Worm (Caenorhabditis elegans) whole organism, L4 larva: ENCODE data around the gene F21G4.5.

ENCODE experiments used
- F26F4.8 ChIP-seq: fragments of 200-800 bp; sonication (Bioruptor generic); conservative IDR thresholded peaks from 2 replicates; pipeline ENCODE4 v1.3.6; 2022; ENCODE audit warnings: missing genetic modification characterization, missing compliant biosample characterization
- T26A8.4 ChIP-seq: fragments of 200-800 bp; sonication (Bioruptor generic); IDR thresholded peaks from 2 replicates; pipeline ENCODE4 v1.3.6; 2022; ENCODE audit warnings: missing genetic modification characterization, missing compliant biosample characterization
- Y5F2A.4 ChIP-seq: fragments of 200-800 bp; sonication (Bioruptor generic); optimal IDR thresholded peaks from 2 replicates; lab custom pipeline; 2018; ENCODE audit warnings: mild to moderate bottlenecking, missing genetic modification characterization, missing compliant biosample characterization
- Y75B8A.6 ChIP-seq: fragments of 200-800 bp; sonication (Bioruptor generic); IDR thresholded peaks from 2 replicates; pipeline ENCODE4 v1.3.6; 2022; ENCODE audit warnings: missing genetic modification reagents, missing genetic modification characterization, missing compliant biosample characterization
- ZK546.5 ChIP-seq, 2 experiments: sonication (generic microtip); optimal IDR thresholded peaks; 2 replicates each; lab custom pipeline; 2017; ENCODE audit warnings: missing biosample characterization in 2 of 2, missing genetic modification characterization in 2 of 2
- aly-2 ChIP-seq: sonication (generic microtip); optimal IDR thresholded peaks from 2 replicates; lab custom pipeline; 2018; ENCODE audit warnings: missing biosample characterization, missing genetic modification characterization
- ama-1 ChIP-seq: fragments of 150-350 bp; optimal IDR thresholded peaks from 2 replicates; lab custom pipeline; 2014; ENCODE audit warnings: inconsistent platforms, mixed read lengths
- arid-1 ChIP-seq: fragments of 200-800 bp; sonication (Bioruptor generic); conservative IDR thresholded peaks from 2 replicates; pipeline ENCODE4 v1.3.6; 2022; ENCODE audit warnings: missing genetic modification reagents, missing genetic modification characterization, missing compliant biosample characterization
- attf-4 ChIP-seq: sonication (generic microtip); optimal IDR thresholded peaks from 3 replicates; lab custom pipeline; 2017; ENCODE audit warnings: missing biosample characterization, missing genetic modification characterization
- ceh-20 ChIP-seq: fragments of 200-800 bp; sonication (Bioruptor generic); IDR thresholded peaks from 2 replicates; pipeline ENCODE4 v1.3.6; 2022; ENCODE audit warnings: missing genetic modification reagents, missing genetic modification characterization, missing compliant biosample characterization
- ceh-32 ChIP-seq: sonication (generic microtip); optimal IDR thresholded peaks from 2 replicates; lab custom pipeline; 2016; ENCODE audit warnings: mild to moderate bottlenecking, missing genetic modification characterization, missing compliant biosample characterization; ENCODE audit not compliant: poor library complexity
- ceh-44 ChIP-seq: fragments of 200-800 bp; sonication (Bioruptor generic); IDR thresholded peaks from 2 replicates; pipeline ENCODE4 v1.3.6; 2022; ENCODE audit warnings: missing genetic modification reagents, missing genetic modification characterization, missing compliant biosample characterization
- ceh-62 ChIP-seq: sonication (generic microtip); optimal IDR thresholded peaks from 2 replicates; lab custom pipeline; 2017; ENCODE audit warnings: missing biosample characterization, missing genetic modification characterization
- cey-2 ChIP-seq: sonication (generic microtip); optimal IDR thresholded peaks from 3 replicates; lab custom pipeline; 2017; ENCODE audit warnings: missing genetic modification characterization, mild to moderate bottlenecking, missing compliant biosample characterization, antibody characterized with exemption, borderline replicate concordance; ENCODE audit not compliant: insufficient read depth
- ctbp-1 ChIP-seq: fragments of 200-800 bp; sonication (Bioruptor generic); IDR thresholded peaks from 2 replicates; pipeline ENCODE4 v1.3.6; 2022; ENCODE audit warnings: missing genetic modification reagents, missing genetic modification characterization, missing compliant biosample characterization
- daf-16 ChIP-seq, 3 experiments: sonication (generic microtip); optimal IDR thresholded peaks; 2 replicates each; lab custom pipeline; 2016 to 2017; ENCODE audit warnings: missing genetic modification characterization in 3 of 3, missing genetic modification reagents in 3 of 3, mild to moderate bottlenecking in 2 of 3, missing compliant biosample characterization in 2 of 3, missing biosample characterization in 1 of 3, moderate library complexity in 1 of 3
- daf-8 ChIP-seq: fragments of 200-800 bp; sonication (Bioruptor generic); IDR thresholded peaks from 2 replicates; pipeline ENCODE4 v1.3.6; 2022; ENCODE audit warnings: missing genetic modification characterization, missing compliant biosample characterization
- dmd-8 ChIP-seq: fragments of 200-800 bp; sonication (Bioruptor generic); IDR thresholded peaks from 2 replicates; pipeline ENCODE4 v1.3.6; 2022; ENCODE audit warnings: missing genetic modification characterization, missing compliant biosample characterization
- duxl-1 ChIP-seq: sonication (generic microtip); optimal IDR thresholded peaks from 2 replicates; lab custom pipeline; 2016; ENCODE audit warnings: mild to moderate bottlenecking, missing genetic modification characterization, moderate library complexity, missing compliant biosample characterization; ENCODE audit not compliant: poor library complexity
- dve-1 ChIP-seq: sonication (generic microtip); optimal IDR thresholded peaks from 2 replicates; lab custom pipeline; 2017; ENCODE audit warnings: antibody characterized with exemption, mild to moderate bottlenecking, missing genetic modification characterization, missing compliant biosample characterization; ENCODE audit not compliant: insufficient read depth
- egl-43 ChIP-seq: fragments of 200-800 bp; sonication (Bioruptor generic); IDR thresholded peaks from 2 replicates; pipeline ENCODE4 v1.3.6; 2022; ENCODE audit warnings: missing genetic modification reagents, missing genetic modification characterization, missing compliant biosample characterization
- fos-1 ChIP-seq: fragments of 150-350 bp; optimal IDR thresholded peaks from 2 replicates; lab custom pipeline; 2014; ENCODE audit warnings: missing biosample characterization, missing genetic modification characterization
- gei-8 ChIP-seq: fragments of 200-800 bp; sonication (Bioruptor generic); optimal IDR thresholded peaks from 2 replicates; lab custom pipeline; 2018; ENCODE audit warnings: mild to moderate bottlenecking, missing genetic modification characterization, missing compliant biosample characterization
- lin-15B ChIP-seq: fragments of 150-350 bp; sonication (generic microtip); optimal IDR thresholded peaks from 3 replicates; lab custom pipeline; 2014; ENCODE audit warnings: missing biosample characterization, missing genetic modification characterization
- lin-38 ChIP-seq: fragments of 200-800 bp; sonication (Bioruptor generic); IDR thresholded peaks from 2 replicates; pipeline ENCODE4 v1.3.6; 2022; ENCODE audit warnings: missing genetic modification reagents, missing genetic modification characterization, missing compliant biosample characterization
- lir-3 ChIP-seq: sonication (generic microtip); optimal IDR thresholded peaks from 2 replicates; lab custom pipeline; 2016; ENCODE audit warnings: mild to moderate bottlenecking, missing genetic modification characterization, missing compliant biosample characterization
- mdl-1 ChIP-seq, 2 experiments: fragments of 150-350 bp in 1 of 2; sonication (generic microtip) in 1 of 2; optimal IDR thresholded peaks; 2 replicates each; lab custom pipeline; 2014 to 2017; ENCODE audit warnings: missing biosample characterization in 2 of 2, missing genetic modification characterization in 2 of 2
- mep-1 ChIP-seq: fragments of 150-350 bp; sonication (generic microtip); optimal IDR thresholded peaks from 3 replicates; lab custom pipeline; 2014; ENCODE audit warnings: missing biosample characterization, missing genetic modification characterization
- mxl-2 ChIP-seq: fragments of 200-800 bp; sonication (Bioruptor generic); conservative IDR thresholded peaks from 2 replicates; pipeline ENCODE4 v1.3.6; 2022; ENCODE audit warnings: missing genetic modification reagents, missing genetic modification characterization, missing compliant biosample characterization
- mxl-3 ChIP-seq: fragments of 200-800 bp; sonication (Bioruptor generic); optimal IDR thresholded peaks from 2 replicates; lab custom pipeline; 2018; ENCODE audit warnings: mild to moderate bottlenecking, missing genetic modification characterization, missing compliant biosample characterization
- nhr-102 ChIP-seq: sonication (generic microtip); optimal IDR thresholded peaks from 2 replicates; lab custom pipeline; 2016; ENCODE audit warnings: mild to moderate bottlenecking, missing genetic modification characterization, moderate library complexity, missing compliant biosample characterization
- nhr-11 ChIP-seq: fragments of 150-350 bp; optimal IDR thresholded peaks from 2 replicates; lab custom pipeline; 2014; ENCODE audit warnings: missing biosample characterization, missing genetic modification characterization
- nhr-111 ChIP-seq: fragments of 200-800 bp; sonication (Bioruptor generic); optimal IDR thresholded peaks from 2 replicates; lab custom pipeline; 2018; ENCODE audit warnings: mild to moderate bottlenecking, missing genetic modification characterization, missing compliant biosample characterization
- nhr-237 ChIP-seq: sonication (generic microtip); optimal IDR thresholded peaks from 2 replicates; lab custom pipeline; 2017; ENCODE audit warnings: missing biosample characterization, missing genetic modification characterization
- nhr-25 ChIP-seq: sonication (generic microtip); optimal IDR thresholded peaks from 2 replicates; lab custom pipeline; 2017; ENCODE audit warnings: missing genetic modification characterization, mild to moderate bottlenecking, missing compliant biosample characterization, antibody characterized with exemption, moderate library complexity, borderline replicate concordance; ENCODE audit not compliant: insufficient read depth
- nhr-28 ChIP-seq: fragments of 150-350 bp; optimal IDR thresholded peaks from 2 replicates; lab custom pipeline; 2014; ENCODE audit warnings: missing biosample characterization, missing genetic modification characterization
- nhr-42 ChIP-seq: fragments of 200-800 bp; sonication (Bioruptor generic); IDR thresholded peaks from 2 replicates; pipeline ENCODE4 v1.3.6; 2022; ENCODE audit warnings: missing genetic modification characterization, missing compliant biosample characterization
- nhr-48 ChIP-seq: sonication (generic microtip); optimal IDR thresholded peaks from 2 replicates; lab custom pipeline; 2016; ENCODE audit warnings: mild to moderate bottlenecking, missing genetic modification characterization, missing compliant biosample characterization
- nhr-76 ChIP-seq: fragments of 150-350 bp; optimal IDR thresholded peaks from 2 replicates; lab custom pipeline; 2014; ENCODE audit warnings: missing biosample characterization, missing genetic modification characterization
- nhr-77 ChIP-seq: fragments of 150-350 bp; optimal IDR thresholded peaks from 2 replicates; lab custom pipeline; 2014; ENCODE audit warnings: missing biosample characterization, missing genetic modification characterization
- pha-4 ChIP-seq, 2 experiments: fragments of 150-350 bp in 1 of 2; fragments of 200-800 bp in 1 of 2; sonication (Bioruptor generic) in 1 of 2; IDR thresholded peaks in 1 of 2; optimal IDR thresholded peaks in 1 of 2; 2 replicates each; pipeline versions ENCODE4 v1.3.6 to Lab custom; 2014 to 2022; ENCODE audit warnings: missing genetic modification characterization in 2 of 2, missing genetic modification reagents in 2 of 2, missing biosample characterization in 1 of 2, missing compliant biosample characterization in 1 of 2
- php-3 ChIP-seq: fragments of 200-800 bp; sonication (Bioruptor generic); IDR thresholded peaks from 2 replicates; pipeline ENCODE4 v1.3.6; 2022; ENCODE audit warnings: missing genetic modification reagents, missing genetic modification characterization, missing compliant biosample characterization
- rbr-2 ChIP-seq: sonication (generic microtip); optimal IDR thresholded peaks from 2 replicates; lab custom pipeline; 2016; ENCODE audit warnings: missing genotype, missing genetic modification characterization, missing compliant biosample characterization
- skn-1 ChIP-seq: fragments of 150-350 bp; optimal IDR thresholded peaks from 2 replicates; lab custom pipeline; 2014; ENCODE audit warnings: missing biosample characterization, missing genetic modification characterization
- snpc-4 ChIP-seq: fragments of 150-350 bp; optimal IDR thresholded peaks from 2 replicates; lab custom pipeline; 2014; ENCODE audit warnings: missing biosample characterization, missing genetic modification characterization
- spr-3 ChIP-seq: fragments of 200-800 bp; sonication (Bioruptor generic); optimal IDR thresholded peaks from 2 replicates; lab custom pipeline; 2018; ENCODE audit warnings: mild to moderate bottlenecking, missing genetic modification characterization, missing compliant biosample characterization
- tra-1 ChIP-seq: fragments of 200-800 bp; sonication (Bioruptor generic); IDR thresholded peaks from 2 replicates; pipeline ENCODE4 v1.3.6; 2022; ENCODE audit warnings: missing genetic modification reagents, missing genetic modification characterization, missing compliant biosample characterization

The F21G4.5 gene

DNA sequence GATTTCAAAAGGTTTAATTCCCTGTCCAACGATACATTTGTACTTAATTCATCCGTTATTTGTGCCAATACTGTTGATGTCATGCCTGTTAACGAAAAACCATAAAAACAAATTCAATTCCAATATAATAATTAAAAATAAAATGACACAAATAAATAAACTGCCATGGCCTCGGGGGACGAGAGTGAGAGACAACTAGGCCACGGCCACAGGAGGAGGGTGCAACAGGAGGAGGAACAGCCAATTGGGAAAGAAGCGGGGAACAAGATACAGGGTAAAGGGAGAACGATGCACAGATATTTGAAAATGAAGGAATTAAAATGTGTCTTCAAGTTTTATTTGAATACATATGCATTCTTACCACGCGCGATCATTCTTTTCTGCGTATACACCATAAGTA is 11.4 kb downstream of the F21G4.5 start, which contains the start of gene F21G4.6:
Gene F21G4.6, minus strand, starts transcription at position 87 of the 400 bp plus-strand sequence.
- TF ChIP-seq nhr-111 (no peak), mxl-3 (GFP tag; lab: Kevin White, UChicago) (no peak), mdl-1 (tag; optimal IDR thresholded peaks at IDR 0.05; lab: Kevin White, UChicago) (no peak), T26A8.4 (GFP tag; lab: Robert Waterston, UW) (no peak), nhr-102 (tag; lab: Kevin White, UChicago) (no peak), ceh-62 (tag; lab: Kevin White, UChicago) (no peak), nhr-48 (tag; lab: Kevin White, UChicago) (no peak), fos-1 (tag; lab: Kevin White, UChicago) (no peak), daf-8 (GFP tag; lab: Robert Waterston, UW) (no peak), lin-15B (tag; lab: Kevin White, UChicago) (no peak), ama-1 (lab: Kevin White, UChicago) (no peak), lin-38 (no peak), attf-4 (no peak), dmd-8 (no peak), cey-2 (tag; lab: Kevin White, UChicago) (no peak), nhr-11 (tag; lab: Kevin White, UChicago) (no peak)

DNA sequence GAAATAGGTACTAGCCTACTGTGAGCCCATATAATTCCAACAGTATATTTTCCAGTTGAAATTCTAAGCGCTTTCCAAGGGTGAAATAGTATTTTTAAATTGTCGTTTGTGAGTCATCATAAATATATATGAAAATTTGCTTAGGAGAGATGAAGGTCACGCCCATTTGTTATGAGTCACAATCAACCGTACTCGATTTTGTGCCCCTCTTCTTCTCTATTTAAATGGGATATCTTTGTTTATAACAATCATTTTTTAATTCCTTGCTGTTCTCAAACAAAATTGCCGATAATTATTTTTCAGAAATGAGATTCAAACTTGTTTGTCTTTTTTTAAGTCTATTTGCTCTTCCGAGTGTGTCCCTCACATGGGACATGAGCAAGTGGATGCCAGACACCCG is 13.1 kb downstream of the F21G4.5 start, which contains the start of gene folr-1:
Gene folr-1, plus strand, starts transcription at position 301 of the 400 bp plus-strand sequence.
- TF ChIP-seq rbr-2 (no peak), nhr-42 (GFP tag; lab: Robert Waterston, UW) (no peak), spr-3 (GFP tag; lab: Kevin White, UChicago) (no peak), php-3 (GFP tag; lab: Robert Waterston, UW) (no peak), ceh-20 (GFP tag; lab: Robert Waterston, UW) (no peak), gei-8 (GFP tag; lab: Kevin White, UChicago) (no peak), aly-2 (tag; lab: Kevin White, UChicago) (no peak), nhr-237 (tag; lab: Kevin White, UChicago) (no peak), nhr-76 (no peak), tra-1 (GFP tag; lab: Robert Waterston, UW) (no peak), daf-16 (GFP tag; optimal IDR thresholded peaks at IDR 0.05; lab: Kevin White, UChicago) (no peak), daf-16 (tag; optimal IDR thresholded peaks at IDR 0.05; lab: Kevin White, UChicago) (no peak), mdl-1 (tag; optimal IDR thresholded peaks at IDR 0.05; lab: Kevin White, UChicago) (no peak), nhr-77 (no peak), mxl-2 (no peak), ama-1 (lab: Kevin White, UChicago) (no peak), mep-1 (tag; lab: Kevin White, UChicago) (no peak), nhr-28 (tag; lab: Kevin White, UChicago) (no peak), egl-43 (no peak), ceh-32 (tag; lab: Kevin White, UChicago) (no peak), ceh-44 (no peak)
- TF ChIP-seq, all 104 proteins: peak for 0

DNA sequence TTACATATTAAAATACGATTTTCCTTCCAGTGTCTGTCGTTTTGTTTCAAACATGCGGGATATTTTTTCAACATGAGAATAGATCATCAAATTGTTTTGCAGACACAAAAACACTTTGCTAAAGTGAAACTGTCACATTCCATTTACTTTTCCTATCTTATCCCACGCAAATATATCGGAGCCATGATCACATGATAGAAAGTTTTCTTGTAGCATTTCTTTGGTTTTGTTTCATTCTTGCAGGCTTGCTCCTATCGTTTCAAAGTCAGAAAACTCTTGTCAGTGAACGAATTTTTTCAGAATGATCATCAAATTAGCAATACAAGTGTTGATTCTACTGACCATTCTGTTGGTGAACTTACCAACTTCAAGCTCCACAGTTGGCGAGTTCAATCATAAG is 15.3 kb downstream of the F21G4.5 start, which contains the start of gene C17G1.2:
Gene C17G1.2, plus strand, starts transcription at position 301 of the 400 bp plus-strand sequence.
- TF ChIP-seq Y5F2A.4 (GFP tag; lab: Kevin White, UChicago) (no peak), ctbp-1 (no peak), lin-15B (tag; lab: Kevin White, UChicago) (no peak), daf-8 (GFP tag; lab: Robert Waterston, UW) (no peak), nhr-11 (tag; lab: Kevin White, UChicago) (no peak), Y75B8A.6 (GFP tag; lab: Robert Waterston, UW) (no peak), ceh-44 (no peak), ZK546.5 (tag; optimal IDR thresholded peaks at IDR 0.05; lab: Kevin White, UChicago) (no peak), arid-1 (GFP tag; lab: Robert Waterston, UW) (no peak), snpc-4 (no peak), duxl-1 (tag; lab: Kevin White, UChicago) (no peak), skn-1 (tag; lab: Kevin White, UChicago) (no peak), F26F4.8 (GFP tag; lab: Robert Waterston, UW) (no peak), nhr-28 (tag; lab: Kevin White, UChicago) (no peak), pha-4 (GFP tag; IDR thresholded peaks at IDR 0.05; lab: Robert Waterston, UW) (no peak), pha-4 (tag; optimal IDR thresholded peaks at IDR 0.05; lab: Kevin White, UChicago) (no peak), lir-3 (tag; lab: Kevin White, UChicago) (no peak), dve-1 (tag; lab: Kevin White, UChicago) (no peak), attf-4 (no peak), nhr-25 (tag; lab: Kevin White, UChicago) (no peak), daf-16 (GFP tag; optimal IDR thresholded peaks at IDR 0.05; lab: Kevin White, UChicago) (no peak), daf-16 (tag; optimal IDR thresholded peaks at IDR 0.05; lab: Kevin White, UChicago) (no peak)
